Fruit fly (Drosophila melanogaster) whole organism, larva: ENCODE results near the gene CG5199.
A peak's percentile ranks its signal among the peaks of the same experiment; 100 is the strongest.
"Not testable (repeated sequence)": the region's sequence is repeated elsewhere in the genome, so short reads cannot be mapped to it uniquely, and the experiment has no call there.

ENCODE experiments used
- noc ChIP-seq: fragments of 200-800 bp; sonication (Bioruptor generic); optimal IDR thresholded peaks from 3 replicates; lab custom pipeline; 2019; ENCODE audit warnings: missing biosample characterization, mild to moderate bottlenecking, missing genetic modification characterization, moderate library complexity

Gene CG5199

dm6 chr3L:20452813-20453682 lies at the start of gene CG5199:
Gene CG5199, minus strand, starts transcription at chr3L:20452864.
- peak; percentile 64 for TF ChIP-seq noc (tag; lab: Kevin White, UChicago)

- not testable (repeated sequence) for TF ChIP-seq noc (tag; lab: Kevin White, UChicago)
These were observed 46.9 kb upstream of the CG5199 start, which contains the start of gene CG18281 for dm6 chr3L:20499536-20499935. Gene CG18281, plus strand, starts transcription at chr3L:20499836.

dm6 chr3L:20498204-20498603 lies 45.5 kb upstream of the CG5199 start:
- TF ChIP-seq noc (tag; lab: Kevin White, UChicago): no peak

- no peak for TF ChIP-seq noc (tag; lab: Kevin White, UChicago)
These were observed 44.7 kb upstream of the CG5199 start, which contains the start of gene CG32425 for dm6 chr3L:20497124-20497996. Gene CG32425, plus strand, starts transcription at chr3L:20497323.

dm6 chr3L:20494780-20495591 lies 42.3 kb upstream of the CG5199 start, which contains the start of gene ZnT77C:
Gene ZnT77C, minus strand, starts transcription at chr3L:20494921.
- peak; percentile 72 for TF ChIP-seq noc (tag; lab: Kevin White, UChicago)

dm6 chr3L:20494262-20494601 lies 41.6 kb upstream of the CG5199 start:
- no peak for TF ChIP-seq noc (tag; lab: Kevin White, UChicago)

- peak; percentile 96 for TF ChIP-seq noc (tag; lab: Kevin White, UChicago)
These were observed 41.0 kb upstream of the CG5199 start for dm6 chr3L:20493417-20494261.

dm6 chr3L:20491525-20492132 lies 39.0 kb upstream of the CG5199 start, which contains the start of gene ND-39:
Gene ND-39, plus strand, starts transcription at chr3L:20492082.
- TF ChIP-seq noc (tag; lab: Kevin White, UChicago): peak; percentile 18

- no peak for TF ChIP-seq noc (tag; lab: Kevin White, UChicago)
These were observed 35.0 kb upstream of the CG5199 start for dm6 chr3L:20487649-20488048.

dm6 chr3L:20474789-20475208 lies 22.1 kb upstream of the CG5199 start:
- peak; percentile 88 for TF ChIP-seq noc (tag; lab: Kevin White, UChicago)

dm6 chr3L:20474197-20474788 lies 21.6 kb upstream of the CG5199 start, which contains the start of gene isoQC:
Gene isoQC, plus strand, starts transcription at chr3L:20474466.
- TF ChIP-seq noc (tag; lab: Kevin White, UChicago): no peak

- peak; percentile 61 for TF ChIP-seq noc (tag; lab: Kevin White, UChicago)
These were observed 20.5 kb upstream of the CG5199 start, which contains the start of the genes CG32428 and CG5969 for dm6 chr3L:20473021-20473799. Gene CG32428, minus strand, starts transcription at chr3L:20473723. Gene CG5969, plus strand, starts transcription at chr3L:20473783.
